Fruit fly (Drosophila melanogaster) whole organism, embryonic: ENCODE measurements around the gene CG17929.

Experiments used
- CG11504 ChIP-seq: fragments of 200-800 bp; sonication (Bioruptor generic); optimal IDR thresholded peaks from 3 replicates; lab custom pipeline; 2019; ENCODE audit warnings: missing biosample characterization, mild to moderate bottlenecking, missing genetic modification characterization, moderate library complexity
- CG3065 ChIP-seq: fragments of 200-800 bp; sonication (Bioruptor generic); optimal IDR thresholded peaks from 2 replicates; lab custom pipeline; 2016; ENCODE audit warnings: missing biosample characterization, missing genetic modification characterization
- Dip2 ChIP-seq: fragments of 200-800 bp; sonication (Bioruptor generic); IDR thresholded peaks from 2 replicates; pipeline ENCODE4 v1.3.6; 2022; ENCODE audit warnings: missing biosample characterization, missing genetic modification characterization
- Gug ChIP-seq: fragments of 200-800 bp; sonication (Bioruptor generic); IDR thresholded peaks from 4 replicates; pipeline ENCODE4 v1.3.6; 2022; ENCODE audit warnings: missing biosample characterization, missing genetic modification characterization
- Mad ChIP-seq: fragments of 200-800 bp; sonication (Bioruptor generic); optimal IDR thresholded peaks from 2 replicates; lab custom pipeline; 2016; ENCODE audit warnings: missing biosample characterization, missing genetic modification characterization
- amos ChIP-seq: fragments of 200-800 bp; sonication (Bioruptor generic); IDR thresholded peaks from 2 replicates; pipeline ENCODE4 v1.3.6; 2022; ENCODE audit warnings: missing biosample characterization, missing genetic modification characterization; ENCODE audit not compliant: partially characterized antibody
- ara ChIP-seq: fragments of 200-800 bp; sonication (Bioruptor generic); IDR thresholded peaks from 2 replicates; pipeline ENCODE4 v1.3.6; 2022; ENCODE audit warnings: missing biosample characterization, missing genetic modification characterization
- gcm ChIP-seq: fragments of 200-800 bp; sonication (Bioruptor generic); optimal IDR thresholded peaks from 2 replicates; lab custom pipeline; 2019; ENCODE audit warnings: missing biosample characterization, mild to moderate bottlenecking, missing genetic modification characterization, moderate library complexity
- knrl ChIP-seq: fragments of 200-800 bp; sonication (Bioruptor generic); IDR thresholded peaks from 3 replicates; pipeline ENCODE4 v1.3.6; 2022; ENCODE audit warnings: missing biosample characterization, missing genetic modification characterization; ENCODE audit not compliant: partially characterized antibody
- psq ChIP-seq: fragments of 200-800 bp; sonication (Bioruptor generic); optimal IDR thresholded peaks from 2 replicates; lab custom pipeline; 2017; ENCODE audit warnings: missing biosample characterization, missing genetic modification characterization
- so ChIP-seq: fragments of 200-800 bp; sonication (Bioruptor generic); IDR thresholded peaks from 3 replicates; pipeline ENCODE4 v1.3.6; 2022; ENCODE audit warnings: missing biosample characterization, missing genetic modification characterization

- no peak for TF ChIP-seq Mad
- TF ChIP-seq CG3065: no peak
- no peak for TF ChIP-seq so (GFP tag; lab: Robert Waterston, UW)
- no peak for TF ChIP-seq knrl (GFP tag; lab: Robert Waterston, UW)
- TF ChIP-seq ara (GFP tag; lab: Robert Waterston, UW): no peak
- no peak for TF ChIP-seq CG11504 (tag; lab: Kevin White, UChicago)
- TF ChIP-seq gcm (GFP tag; lab: Kevin White, UChicago): no peak
- TF ChIP-seq Gug (GFP tag; lab: Robert Waterston, UW): no peak
- no peak for TF ChIP-seq psq (GFP tag; lab: Kevin White, UChicago)
- no peak for TF ChIP-seq Dip2
- no peak for TF ChIP-seq amos
Observed at dm6 chr3R:16356215-16356862, 31.0 kb downstream of the CG17929 start.
